Worm (Caenorhabditis elegans): ENCODE data around the gene pud-1.1.
"Not testable (repeated sequence)": the region's sequence is repeated elsewhere in the genome, so short reads cannot be mapped to it uniquely, and the experiment has no call there.

DNA sequence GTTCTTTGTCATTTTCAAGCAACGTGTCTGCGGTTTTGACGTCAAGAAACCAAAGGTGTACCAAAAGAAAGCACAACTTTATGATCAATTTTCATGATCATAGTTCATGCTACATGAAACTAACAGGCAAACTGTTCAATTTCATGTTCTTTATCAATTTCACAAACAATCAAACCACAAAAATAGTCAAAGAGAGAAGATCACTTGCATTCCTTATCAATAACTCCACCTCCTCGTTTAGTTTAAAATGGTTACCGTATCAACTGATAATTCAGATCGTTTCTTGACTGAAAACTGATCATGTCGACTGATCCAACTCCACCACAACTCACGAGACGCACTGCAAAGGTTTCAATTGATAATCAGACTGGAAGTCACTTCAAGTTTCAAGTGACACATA lies at the start of gene pud-1.1:
- TF ChIP-seq skn-1 (tag; optimal IDR thresholded peaks at IDR 0.05); ama-1 (optimal IDR thresholded peaks at IDR 0.05); pha-4 (GFP tag; IDR thresholded peaks at IDR 0.05); pha-4 (tag; optimal IDR thresholded peaks at IDR 0.05); unc-62 (GFP tag; optimal IDR thresholded peaks at IDR 0.05 in 1 of 2); unc-62 (tag; optimal IDR thresholded peaks at IDR 0.05): not testable (repeated sequence)

All from whole organism, L4 larva.